In genomic region chrV:9958654-9959053, ce11 we compare ENCODE assay signal across 2 worm cellular contexts.
TF ChIP-seq lines count a peak whose summit lies in the region.

No protein-coding gene starts in this region.

TF ChIP-seq in whole organism, L1 larva, 84 proteins besides CTCF, POLR2A, EP300 and RAD21 (continued from another document):
- TF ChIP-seq snu-23 (GFP tag; optimal IDR thresholded peaks at IDR 0.05; lab: Kevin White, UChicago), result peak; percentile 50
- no peak for TF ChIP-seq dpl-1 (GFP tag; optimal IDR thresholded peaks at IDR 0.05; lab: Kevin White, UChicago)
- TF ChIP-seq nhr-19 (GFP tag; conservative IDR thresholded peaks at IDR 0.05; lab: Robert Waterston, UW), result peak; percentile 46
- peak; percentile 75 for TF ChIP-seq lin-14 (GFP tag; optimal IDR thresholded peaks at IDR 0.05; lab: Kevin White, UChicago)
- TF ChIP-seq tbx-2 (tag; optimal IDR thresholded peaks at IDR 0.05; lab: Kevin White, UChicago), result peak; percentile 56
- peak; percentile 29 for TF ChIP-seq mep-1 (tag; optimal IDR thresholded peaks at IDR 0.05; lab: Kevin White, UChicago)
- TF ChIP-seq nhr-77 (tag; optimal IDR thresholded peaks at IDR 0.05; lab: Kevin White, UChicago), result peak; percentile 8
- peak; percentile 2 for TF ChIP-seq xbp-1 (tag; optimal IDR thresholded peaks at IDR 0.05; lab: Kevin White, UChicago)
- TF ChIP-seq F16B12.6 (tag; optimal IDR thresholded peaks at IDR 0.05; lab: Kevin White, UChicago), result no peak
- TF ChIP-seq rnt-1 (tag; optimal IDR thresholded peaks at IDR 0.05; lab: Kevin White, UChicago), result peak; percentile 72
TF ChIP-seq in whole organism, L1 larva: peak in this region for 13.

TF ChIP-seq in whole organism, L2 larva, 48 proteins besides CTCF, POLR2A, EP300 and RAD21 (continued from another document):
- TF ChIP-seq lin-13 (GFP tag; optimal IDR thresholded peaks at IDR 0.05; lab: Kevin White, UChicago) (no peak), lin-11 (tag; optimal IDR thresholded peaks at IDR 0.05; lab: Kevin White, UChicago) (no peak), C34F6.9 (tag; optimal IDR thresholded peaks at IDR 0.05; lab: Kevin White, UChicago) (peak; percentile 29), ztf-11 (tag; optimal IDR thresholded peaks at IDR 0.05; lab: Kevin White, UChicago) (no peak), aly-2 (tag; optimal IDR thresholded peaks at IDR 0.05; lab: Kevin White, UChicago) (no peak), gmeb-1 (tag; optimal IDR thresholded peaks at IDR 0.05; lab: Kevin White, UChicago) (no peak), nhr-6 (tag; optimal IDR thresholded peaks at IDR 0.05; lab: Kevin White, UChicago) (peak; percentile 23), ama-1 (optimal IDR thresholded peaks at IDR 0.05; lab: Kevin White, UChicago) (no peak), fos-1 (tag; optimal IDR thresholded peaks at IDR 0.05; lab: Kevin White, UChicago) (no peak), egl-27 (tag; optimal IDR thresholded peaks at IDR 0.05; lab: Kevin White, UChicago) (no peak), mbf-1 (tag; optimal IDR thresholded peaks at IDR 0.05; lab: Kevin White, UChicago) (no peak), nhr-129 (tag; optimal IDR thresholded peaks at IDR 0.05; lab: Kevin White, UChicago) (peak; percentile 73)
